Worm (Caenorhabditis elegans): ENCODE results near the gene cka-1.

cka-1 gene

DNA sequence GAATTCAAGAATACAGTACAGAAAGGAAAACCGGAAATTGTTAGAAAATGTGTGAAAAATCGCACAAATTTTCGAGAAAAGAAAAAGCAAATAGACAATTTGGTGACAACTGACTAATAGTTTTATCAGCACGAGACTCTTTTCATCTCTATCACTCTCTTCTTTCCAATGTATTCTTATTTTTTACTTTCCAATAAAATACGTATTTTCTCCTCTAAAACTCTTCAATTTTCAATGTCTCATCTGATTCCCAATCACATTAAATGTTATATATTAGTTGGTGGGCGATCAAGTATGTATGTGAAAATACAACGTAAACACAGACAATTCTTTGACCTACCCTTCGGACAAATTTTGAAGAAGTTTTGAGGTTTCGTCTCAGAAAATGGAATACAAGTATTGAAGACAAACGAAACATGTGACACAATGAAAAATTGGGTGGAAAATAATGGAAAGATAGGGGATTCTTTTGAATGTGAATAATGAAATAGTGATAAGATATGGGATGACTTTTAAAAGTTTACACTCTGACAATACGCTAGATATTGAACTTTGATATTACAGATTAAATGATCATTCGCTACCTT lies at the start of gene cka-1:
TSS of gene cka-1 (minus strand) at position 418 of the 587 bp plus-strand sequence.
- peak; percentile 2 for TF ChIP-seq attf-5 (GFP tag; optimal IDR thresholded peaks at IDR 0.05)
- TF ChIP-seq ztf-26 (tag; optimal IDR thresholded peaks at IDR 0.05) = no peak
- peak; percentile 46; the same call in 1 of the 2 replicates for TF ChIP-seq hmg-1.2 (GFP tag; IDR thresholded peaks at IDR 0.05)
- TF ChIP-seq nhr-80 (tag; optimal IDR thresholded peaks at IDR 0.05) = peak; percentile 51

DNA sequence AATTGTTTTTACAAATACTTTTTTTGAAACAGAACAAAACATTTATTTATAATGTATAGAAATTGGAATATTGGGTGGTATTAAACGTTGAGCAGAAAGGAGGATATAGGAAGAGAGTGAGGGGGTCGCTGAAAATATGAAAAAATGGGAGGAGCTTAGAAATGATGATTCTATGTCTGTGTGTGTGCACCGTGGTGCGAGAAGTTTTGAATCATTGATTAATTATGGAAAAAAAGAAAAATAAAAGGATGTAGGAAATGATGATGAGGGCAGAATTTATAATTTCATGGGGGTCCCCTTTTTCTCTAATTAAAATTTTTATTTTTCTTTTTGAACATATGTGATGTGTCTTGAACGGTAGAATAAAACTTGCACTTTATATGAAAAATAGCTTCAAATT lies 47.3 kb upstream of the cka-1 start, which contains the start of gene sre-4:
TSS of gene sre-4 (minus strand) at position 101 of the 400 bp plus-strand sequence.
- TF ChIP-seq tbx-9 (tag; optimal IDR thresholded peaks at IDR 0.05; ENCODE audit: borderline replicate concordance) (no peak), athp-1 (tag; optimal IDR thresholded peaks at IDR 0.05) (no peak), ets-4 (GFP tag; optimal IDR thresholded peaks at IDR 0.05) (no peak), T26A5.8 (tag; optimal IDR thresholded peaks at IDR 0.05) (no peak), ekl-4 (GFP tag; IDR thresholded peaks at IDR 0.05) (no peak), lin-54 (GFP tag; optimal IDR thresholded peaks at IDR 0.05) (no peak), ceh-58 (GFP tag; IDR thresholded peaks at IDR 0.05) (no peak)

ce11 chrIV:9778016-9778415 lies 40.6 kb upstream of the cka-1 start, which contains the start of gene T13F2.6:
TSS of gene T13F2.6 (plus strand) at chrIV:9778321.
- TF ChIP-seq attf-6 (GFP tag; IDR thresholded peaks at IDR 0.05) (peak; percentile 77), ceh-79 (tag; optimal IDR thresholded peaks at IDR 0.05) (no peak), nfya-2 (GFP tag; IDR thresholded peaks at IDR 0.05) (no peak), ztf-25 (GFP tag; IDR thresholded peaks at IDR 0.05) (0 out of 2 replicates have a peak, but pooled peaks have one; percentile 54), B0019.2 (GFP tag; conservative IDR thresholded peaks at IDR 0.05) (peak; percentile 91), unc-130 (GFP tag; optimal IDR thresholded peaks at IDR 0.05) (peak; percentile 73), F23B12.7 (tag; optimal IDR thresholded peaks at IDR 0.05; ENCODE audit: insufficient read depth) (peak; percentile 51), lsy-27 (tag; optimal IDR thresholded peaks at IDR 0.05; ENCODE audit: borderline replicate concordance, insufficient read depth) (no peak), madf-3 (GFP tag; IDR thresholded peaks at IDR 0.05) (peak; percentile 86), madf-6 (GFP tag; IDR thresholded peaks at IDR 0.05) (peak; percentile 97), snpc-4 (GFP tag; optimal IDR thresholded peaks at IDR 0.05) (peak; percentile 74), snpc-4 (tag; optimal IDR thresholded peaks at IDR 0.05) (peak; percentile 9 to 83 (median 62)), hmg-1.2 (GFP tag; IDR thresholded peaks at IDR 0.05) (peak; percentile 64; the same call in 1 of the 2 replicates), dox-1 (GFP tag; IDR thresholded peaks at IDR 0.05) (no peak; the same call in 1 of the 2 replicates), lin-54 (GFP tag; optimal IDR thresholded peaks at IDR 0.05) (peak; percentile 93), ceh-91 (GFP tag; IDR thresholded peaks at IDR 0.05) (peak; percentile 93), F39B2.1 (GFP tag; IDR thresholded peaks at IDR 0.05) (no peak), attf-3 (GFP tag; conservative IDR thresholded peaks at IDR 0.05) (peak; percentile 65), rcor-1 (GFP tag; IDR thresholded peaks at IDR 0.05) (peak; percentile 88), hmg-20 (GFP tag; IDR thresholded peaks at IDR 0.05) (no peak), ccch-3 (GFP tag; optimal IDR thresholded peaks at IDR 0.05) (no peak), snpc-1.3 (tag; optimal IDR thresholded peaks at IDR 0.05; ENCODE audit: insufficient read depth) (peak; percentile 91), mxl-1 (tag; optimal IDR thresholded peaks at IDR 0.05) (no peak), chd-7 (tag; optimal IDR thresholded peaks at IDR 0.05) (no peak), C17E4.6 (GFP tag; IDR thresholded peaks at IDR 0.05) (peak; percentile 15; the same call in 1 of the 2 replicates), ceh-100 (GFP tag; IDR thresholded peaks at IDR 0.05) (peak; percentile 56), dpl-1 (GFP tag; optimal IDR thresholded peaks at IDR 0.05) (peak; percentile 79), nfya-1 (tag; optimal IDR thresholded peaks at IDR 0.05; ENCODE audit: borderline replicate concordance, insufficient read depth) (no peak), bed-1 (GFP tag; IDR thresholded peaks at IDR 0.05) (no peak), nfyb-1 (GFP tag; IDR thresholded peaks at IDR 0.05) (no peak), Y95B8A.8 (GFP tag; IDR thresholded peaks at IDR 0.05) (peak; percentile 75), xnd-1 (tag; optimal IDR thresholded peaks at IDR 0.05) (peak; percentile 76), hlh-26 (GFP tag; conservative IDR thresholded peaks at IDR 0.05) (no peak), rec-8 (tag; optimal IDR thresholded peaks at IDR 0.05) (no peak), hsf-1 (GFP tag; IDR thresholded peaks at IDR 0.05) (peak; percentile 76)

Data from whole organism, young adult.